Fruit fly (Drosophila melanogaster): ENCODE results near the gene CG13995.

DNA sequence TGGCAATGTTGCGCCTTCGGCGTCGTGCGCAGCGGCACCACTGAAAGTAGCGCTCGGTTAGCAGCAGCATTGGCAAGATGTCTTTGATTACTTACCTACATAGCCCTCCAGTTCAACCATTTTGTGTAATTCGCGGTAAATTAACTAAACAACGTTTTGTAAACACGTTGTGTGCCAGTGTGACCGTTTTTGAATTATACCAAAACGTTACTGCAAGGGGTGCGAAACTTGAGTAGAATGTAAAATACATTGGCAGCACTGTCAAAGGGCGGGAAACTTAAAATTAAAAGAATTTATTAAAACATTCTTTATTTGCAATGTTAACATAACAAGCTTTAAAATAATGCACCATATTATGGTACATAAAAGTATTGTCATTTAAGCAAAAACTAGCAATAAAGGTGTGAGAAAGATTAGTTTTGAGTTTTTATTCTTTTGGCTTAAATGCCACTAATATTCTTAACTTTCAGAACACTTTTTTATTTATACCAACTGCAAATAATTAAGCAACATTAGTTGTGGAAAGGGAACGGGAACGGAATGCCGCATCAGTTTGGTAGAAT, 29.7 kb upstream of the CG13995 start, which contains the start of gene CG9107:
- TF ChIP-seq sv (GFP tag; optimal IDR thresholded peaks at IDR 0.05) (no peak), CG9705 (GFP tag; optimal IDR thresholded peaks at IDR 0.05) (no peak), pan (optimal IDR thresholded peaks at IDR 0.05) (no peak), woc (GFP tag; optimal IDR thresholded peaks at IDR 0.05) (no peak), Hr83 (GFP tag; optimal IDR thresholded peaks at IDR 0.05; ENCODE audit: poor library complexity, severe bottlenecking) (no peak)

Measured in whole organism, wandering third instar larva.